Worm (Caenorhabditis elegans) whole organism, L2 larva: ENCODE results near the gene vab-15.

Source experiments
- R02D3.7 ChIP-seq: fragments of 150-350 bp; optimal IDR thresholded peaks from 2 replicates; lab custom pipeline; 2014; ENCODE audit warnings: missing biosample characterization, missing genetic modification characterization
- aly-2 ChIP-seq: fragments of 150-350 bp; optimal IDR thresholded peaks from 2 replicates; lab custom pipeline; 2014; ENCODE audit warnings: missing biosample characterization, missing genetic modification characterization
- ceh-16 ChIP-seq: fragments of 150-350 bp; optimal IDR thresholded peaks from 2 replicates; lab custom pipeline; 2014; ENCODE audit warnings: missing biosample characterization, missing genetic modification characterization
- lin-13 ChIP-seq: fragments of 150-350 bp; optimal IDR thresholded peaks from 2 replicates; lab custom pipeline; 2014; ENCODE audit warnings: missing biosample characterization, missing genetic modification reagents, missing genetic modification characterization
- nhr-12 ChIP-seq: fragments of 150-350 bp; optimal IDR thresholded peaks from 2 replicates; lab custom pipeline; 2014; ENCODE audit warnings: missing biosample characterization, missing genetic modification characterization
- snpc-4 ChIP-seq: fragments of 150-350 bp; optimal IDR thresholded peaks from 2 replicates; lab custom pipeline; 2014; ENCODE audit warnings: missing biosample characterization, missing genetic modification characterization
- unc-39 ChIP-seq: fragments of 150-350 bp; optimal IDR thresholded peaks from 2 replicates; lab custom pipeline; 2014; ENCODE audit warnings: missing biosample characterization, missing genetic modification characterization
- zag-1 ChIP-seq: fragments of 150-350 bp; optimal IDR thresholded peaks from 2 replicates; lab custom pipeline; 2014; ENCODE audit warnings: missing biosample characterization, missing genetic modification characterization

Gene vab-15

ce11 chrX:9894844-9895243 is 47.8 kb downstream of the vab-15 start, which contains the start of gene F21G4.3:
Gene F21G4.3 (plus strand): TSS chrX:9895144.
- TF ChIP-seq zag-1 (tag; lab: Kevin White, UChicago), result no peak
- TF ChIP-seq R02D3.7 (tag; lab: Kevin White, UChicago), result no peak
- no peak for TF ChIP-seq ceh-16 (tag; lab: Kevin White, UChicago)
- no peak for TF ChIP-seq nhr-12 (tag; lab: Kevin White, UChicago)
- no peak for TF ChIP-seq aly-2 (tag; lab: Kevin White, UChicago)
- TF ChIP-seq lin-13, result no peak
- no peak for TF ChIP-seq unc-39 (tag; lab: Kevin White, UChicago)
- no peak for TF ChIP-seq snpc-4 (tag; lab: Kevin White, UChicago)
- TF ChIP-seq, all 48 proteins: peak for 0
